Fruit fly (Drosophila melanogaster): ENCODE data around the gene Snx6.

dm6 chr2L:8198757-8199156 is 21.8 kb downstream of the Snx6 start, which contains the start of gene PGAP5:
- no peak for TF ChIP-seq Hr78 (GFP tag; optimal IDR thresholded peaks at IDR 0.05)
- no peak for TF ChIP-seq Dfd (GFP tag; optimal IDR thresholded peaks at IDR 0.05)
- TF ChIP-seq dmrt93B (GFP tag; optimal IDR thresholded peaks at IDR 0.05): no peak
- no peak for TF ChIP-seq pan (optimal IDR thresholded peaks at IDR 0.05)

Data from whole organism, wandering third instar larva.